Fruit fly (Drosophila melanogaster): ENCODE measurements around the gene aspr.

Gene aspr

DNA sequence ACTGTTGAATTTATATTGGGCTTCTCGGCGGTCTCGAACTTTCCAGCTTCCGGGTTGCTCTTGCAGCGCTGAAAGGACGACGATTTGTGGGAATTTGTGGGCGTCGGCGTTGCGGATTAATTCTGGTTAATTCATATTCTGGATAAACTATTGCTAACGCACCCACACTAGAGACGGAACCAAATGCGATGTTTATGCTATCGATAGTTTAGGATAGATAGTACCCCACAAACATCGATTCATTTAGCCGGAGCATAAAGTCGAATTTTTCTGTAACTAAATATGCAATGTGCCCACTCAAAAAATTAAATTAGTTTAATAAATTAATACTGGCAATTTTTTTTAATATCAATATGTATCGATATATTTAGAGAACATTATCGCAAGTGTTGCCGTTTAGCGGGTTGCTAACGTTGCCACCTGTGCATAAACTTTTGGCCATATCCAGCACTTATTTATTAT lies 11.8 kb downstream of the aspr start, which contains the start of gene Rab35 (continued):
- TF ChIP-seq zf30C (GFP tag; optimal IDR thresholded peaks at IDR 0.05) (no peak), bsh (GFP tag; optimal IDR thresholded peaks at IDR 0.05) (no peak), CG7745 (tag; optimal IDR thresholded peaks at IDR 0.05) (no peak), CG5180 (GFP tag; optimal IDR thresholded peaks at IDR 0.05) (no peak), CG18764 (GFP tag; optimal IDR thresholded peaks at IDR 0.05) (no peak), CG13123 (GFP tag; optimal IDR thresholded peaks at IDR 0.05) (no peak), Dbx (GFP tag; IDR thresholded peaks at IDR 0.05) (peak; percentile 41; the same call in 1 of the 3 replicates), CG7556 (GFP tag; optimal IDR thresholded peaks at IDR 0.05) (no peak), sna (GFP tag; IDR thresholded peaks at IDR 0.05; ENCODE audit: partially characterized antibody) (peak; percentile 93), CG10321 (GFP tag; IDR thresholded peaks at IDR 0.05) (no peak), Neu2 (GFP tag; optimal IDR thresholded peaks at IDR 0.05; ENCODE audit: borderline replicate concordance) (no peak), pnt (GFP tag; optimal IDR thresholded peaks at IDR 0.05) (no peak), scrt (GFP tag; optimal IDR thresholded peaks at IDR 0.05) (no peak), caup (GFP tag; optimal IDR thresholded peaks at IDR 0.05; ENCODE audit: severe bottlenecking) (no peak), salm (tag; optimal IDR thresholded peaks at IDR 0.05) (no peak), Asciz (GFP tag; optimal IDR thresholded peaks at IDR 0.05) (no peak), Ets65A (GFP tag) (peak; percentile 57), CG1603 (tag; optimal IDR thresholded peaks at IDR 0.05) (peak; percentile 82), CTCF (GFP tag; optimal IDR thresholded peaks at IDR 0.05) (no peak), CG4282 (GFP tag; optimal IDR thresholded peaks at IDR 0.05) (no peak), B-H2 (GFP tag; optimal IDR thresholded peaks at IDR 0.05) (no peak), pan (optimal IDR thresholded peaks at IDR 0.05) (no peak), pan (GFP tag; optimal IDR thresholded peaks at IDR 0.05 in 1 of 2, IDR thresholded peaks at IDR 0.05 in 1 of 2) (no peak), nmo (GFP tag; optimal IDR thresholded peaks at IDR 0.05) (peak; percentile 64), CG2116 (GFP tag; optimal IDR thresholded peaks at IDR 0.05) (peak; percentile 89), sr (GFP tag; IDR thresholded peaks at IDR 0.05) (no peak), jumu (GFP tag; optimal IDR thresholded peaks at IDR 0.05) (no peak), H15 (GFP tag; IDR thresholded peaks at IDR 0.05) (no peak), dan (GFP tag; IDR thresholded peaks at IDR 0.05) (no peak), ro (GFP tag; IDR thresholded peaks at IDR 0.05) (no peak), CG15696 (tag; optimal IDR thresholded peaks at IDR 0.05) (no peak), CG18619 (GFP tag; optimal IDR thresholded peaks at IDR 0.05) (no peak), CG34422 (GFP tag; IDR thresholded peaks at IDR 0.05) (no peak), CG1647 (GFP tag; optimal IDR thresholded peaks at IDR 0.05) (no peak), jing (GFP tag; optimal IDR thresholded peaks at IDR 0.05) (no peak), CG8388 (GFP tag; optimal IDR thresholded peaks at IDR 0.05) (no peak), rib (GFP tag; IDR thresholded peaks at IDR 0.05) (no peak), CG12155 (GFP tag; optimal IDR thresholded peaks at IDR 0.05) (no peak), al (GFP tag; IDR thresholded peaks at IDR 0.05) (no peak), CG12104 (GFP tag; optimal IDR thresholded peaks at IDR 0.05) (no peak), CG16815 (GFP tag; optimal IDR thresholded peaks at IDR 0.05) (no peak), CG6683 (GFP tag; optimal IDR thresholded peaks at IDR 0.05) (no peak), CG3995 (GFP tag; optimal IDR thresholded peaks at IDR 0.05) (peak; percentile 24), CG6689 (GFP tag; IDR thresholded peaks at IDR 0.05) (no peak), nerfin-1 (tag; optimal IDR thresholded peaks at IDR 0.05) (no peak), CG9932 (GFP tag; IDR thresholded peaks at IDR 0.05) (peak; percentile 60), CG17186 (GFP tag; optimal IDR thresholded peaks at IDR 0.05) (peak; percentile 28), onecut (GFP tag; IDR thresholded peaks at IDR 0.05) (no peak), CkIIα-i1 (GFP tag; IDR thresholded peaks at IDR 0.05) (no peak), cato (GFP tag; optimal IDR thresholded peaks at IDR 0.05; ENCODE audit: borderline replicate concordance) (no peak), sens (GFP tag) (no peak), pho (GFP tag; optimal IDR thresholded peaks at IDR 0.05) (no peak)

Data from whole organism, embryonic.